ENCODE assay signal across 1 fruit fly cellular context in genomic region chr2L:5986094-5986493, dm6.
TF ChIP-seq lines count a peak whose summit lies in the region.

TSS of gene ifc (plus strand) at chr2L:5986348.

TF ChIP-seq in whole organism, embryonic, 481 proteins besides CTCF, POLR2A, EP300 and RAD21 (continued from another document and continues in another):
- TF ChIP-seq mirr (GFP tag; optimal IDR thresholded peaks at IDR 0.05; lab: Kevin White, UChicago) (peak; percentile 7), tll (GFP tag; optimal IDR thresholded peaks at IDR 0.05; lab: Kevin White, UChicago) (no peak), CG12942 (GFP tag; optimal IDR thresholded peaks at IDR 0.05; lab: Kevin White, UChicago) (peak; percentile 45), CG4854 (GFP tag; optimal IDR thresholded peaks at IDR 0.05; lab: Kevin White, UChicago) (peak; percentile 31), CG7745 (tag; optimal IDR thresholded peaks at IDR 0.05; lab: Kevin White, UChicago) (no peak), insv (GFP tag; optimal IDR thresholded peaks at IDR 0.05; lab: Kevin White, UChicago) (peak in 1 of 2 experiments; percentile 44), Jarid2 (GFP tag; optimal IDR thresholded peaks at IDR 0.05; lab: Kevin White, UChicago) (peak; percentile 46), Mrtf (GFP tag; IDR thresholded peaks at IDR 0.05; lab: Robert Waterston, UW) (no peak), CG15696 (tag; optimal IDR thresholded peaks at IDR 0.05; lab: Kevin White, UChicago) (peak; percentile 40), zen (tag; optimal IDR thresholded peaks at IDR 0.05; lab: Kevin White, UChicago) (peak; percentile 22), Med (GFP tag; lab: Kevin White, UChicago) (peak; percentile 94), Bteb2 (GFP tag; optimal IDR thresholded peaks at IDR 0.05; lab: Kevin White, UChicago) (peak; percentile 47), CG13123 (GFP tag; optimal IDR thresholded peaks at IDR 0.05; lab: Kevin White, UChicago) (peak; percentile 51), CG9437 (GFP tag; optimal IDR thresholded peaks at IDR 0.05; lab: Kevin White, UChicago) (no peak), klu (GFP tag; IDR thresholded peaks at IDR 0.05; lab: Robert Waterston, UW) (no peak), Blimp-1 (GFP tag; optimal IDR thresholded peaks at IDR 0.05; lab: Kevin White, UChicago) (no peak), Gsc (GFP tag; IDR thresholded peaks at IDR 0.05; lab: Robert Waterston, UW) (no peak), eve (GFP tag; optimal IDR thresholded peaks at IDR 0.05; lab: Kevin White, UChicago) (no peak), repo (GFP tag; optimal IDR thresholded peaks at IDR 0.05; lab: Kevin White, UChicago) (peak; percentile 14), mld (GFP tag; IDR thresholded peaks at IDR 0.05; lab: Robert Waterston, UW; ENCODE audit: partially characterized antibody) (no peak), ab (GFP tag; optimal IDR thresholded peaks at IDR 0.05; lab: Kevin White, UChicago) (no peak), NC2α (GFP tag; optimal IDR thresholded peaks at IDR 0.05; lab: Kevin White, UChicago) (no peak), NC2β (GFP tag; optimal IDR thresholded peaks at IDR 0.05; lab: Kevin White, UChicago) (peak; percentile 55), cwo (GFP tag; optimal IDR thresholded peaks at IDR 0.05; lab: Kevin White, UChicago) (no peak), CG10274 (GFP tag; optimal IDR thresholded peaks at IDR 0.05; lab: Kevin White, UChicago) (no peak), D (optimal IDR thresholded peaks at IDR 0.05; lab: Kevin White, UChicago) (no peak), D (GFP tag; optimal IDR thresholded peaks at IDR 0.05; lab: Kevin White, UChicago) (no peak), CG6854 (GFP tag; optimal IDR thresholded peaks at IDR 0.05; lab: Kevin White, UChicago) (no peak), sqz (GFP tag; optimal IDR thresholded peaks at IDR 0.05; lab: Kevin White, UChicago) (no peak), zfh1 (GFP tag; IDR thresholded peaks at IDR 0.05; lab: Robert Waterston, UW) (no peak), CG12769 (tag; optimal IDR thresholded peaks at IDR 0.05; lab: Kevin White, UChicago) (peak; percentile 80), CG3847 (GFP tag; IDR thresholded peaks at IDR 0.05; lab: Robert Waterston, UW) (no peak), knrl (GFP tag; IDR thresholded peaks at IDR 0.05; lab: Robert Waterston, UW; ENCODE audit: partially characterized antibody) (no peak), CG2116 (GFP tag; optimal IDR thresholded peaks at IDR 0.05; lab: Kevin White, UChicago) (peak; percentile 69), pum (GFP tag; optimal IDR thresholded peaks at IDR 0.05; lab: Kevin White, UChicago) (peak; percentile 36), CG11456 (GFP tag; IDR thresholded peaks at IDR 0.05; lab: Robert Waterston, UW) (no peak), nerfin-1 (tag; optimal IDR thresholded peaks at IDR 0.05; lab: Kevin White, UChicago) (peak; percentile 28), amos (GFP tag; IDR thresholded peaks at IDR 0.05; lab: Robert Waterston, UW; ENCODE audit: partially characterized antibody) (no peak), CG1603 (tag; optimal IDR thresholded peaks at IDR 0.05; lab: Kevin White, UChicago) (peak; percentile 91), odd (GFP tag; optimal IDR thresholded peaks at IDR 0.05; lab: Kevin White, UChicago) (no peak), crol (GFP tag; IDR thresholded peaks at IDR 0.05; lab: Robert Waterston, UW) (no peak), bsh (GFP tag; optimal IDR thresholded peaks at IDR 0.05; lab: Kevin White, UChicago) (peak in 1 of 2 experiments; percentile 42), grn (GFP tag; optimal IDR thresholded peaks at IDR 0.05; lab: Kevin White, UChicago) (peak; percentile 47), CG18476 (GFP tag; optimal IDR thresholded peaks at IDR 0.05; lab: Kevin White, UChicago) (peak; percentile 76), dmrt11E (tag; optimal IDR thresholded peaks at IDR 0.05; lab: Kevin White, UChicago) (peak; percentile 32), Dbx (GFP tag; IDR thresholded peaks at IDR 0.05; lab: Robert Waterston, UW) (no peak), eyg (GFP tag; optimal IDR thresholded peaks at IDR 0.05; lab: Kevin White, UChicago) (peak; percentile 53), Tbp (GFP tag; optimal IDR thresholded peaks at IDR 0.05; lab: Kevin White, UChicago) (no peak), CG12155 (GFP tag; optimal IDR thresholded peaks at IDR 0.05; lab: Kevin White, UChicago) (peak; percentile 37), CG11093 (GFP tag; IDR thresholded peaks at IDR 0.05; lab: Robert Waterston, UW) (no peak), lbe (GFP tag; optimal IDR thresholded peaks at IDR 0.05; lab: Kevin White, UChicago) (no peak), chm (GFP tag; IDR thresholded peaks at IDR 0.05; lab: Robert Waterston, UW) (no peak), CG15601 (tag; optimal IDR thresholded peaks at IDR 0.05; lab: Kevin White, UChicago) (peak; percentile 72), CG13287 (GFP tag; IDR thresholded peaks at IDR 0.05; lab: Robert Waterston, UW; ENCODE audit: partially characterized antibody) (no peak), CG2678 (tag; optimal IDR thresholded peaks at IDR 0.05; lab: Kevin White, UChicago) (peak; percentile 64), CG7372 (GFP tag; IDR thresholded peaks at IDR 0.05; lab: Robert Waterston, UW) (no peak), crc (GFP tag; optimal IDR thresholded peaks at IDR 0.05; lab: Kevin White, UChicago) (peak; percentile 1), CG8281 (tag; optimal IDR thresholded peaks at IDR 0.05; lab: Kevin White, UChicago) (no peak), dimm (GFP tag; IDR thresholded peaks at IDR 0.05; lab: Robert Waterston, UW) (no peak), CG14441 (GFP tag; IDR thresholded peaks at IDR 0.05; lab: Robert Waterston, UW) (no peak), GATAe (GFP tag; conservative IDR thresholded peaks at IDR 0.05; lab: Robert Waterston, UW) (no peak), CG6654 (GFP tag; optimal IDR thresholded peaks at IDR 0.05; lab: Kevin White, UChicago) (no peak), h (optimal IDR thresholded peaks at IDR 0.05; lab: Kevin White, UChicago) (no peak), CG1602 (GFP tag; optimal IDR thresholded peaks at IDR 0.05; lab: Kevin White, UChicago) (peak; percentile 59), peb (GFP tag; IDR thresholded peaks at IDR 0.05; lab: Robert Waterston, UW) (no peak), Vsx1 (GFP tag; optimal IDR thresholded peaks at IDR 0.05; lab: Kevin White, UChicago) (no peak), CG7271 (tag; optimal IDR thresholded peaks at IDR 0.05; lab: Kevin White, UChicago) (no peak), her (GFP tag; optimal IDR thresholded peaks at IDR 0.05; lab: Kevin White, UChicago) (peak; percentile 71), Dfd (GFP tag; optimal IDR thresholded peaks at IDR 0.05; lab: Kevin White, UChicago) (peak in 1 of 2 experiments; percentile 80), so (GFP tag; IDR thresholded peaks at IDR 0.05; lab: Robert Waterston, UW) (no peak), ERR (GFP tag; optimal IDR thresholded peaks at IDR 0.05; lab: Kevin White, UChicago) (peak; percentile 69), Nf-YB (GFP tag; optimal IDR thresholded peaks at IDR 0.05; lab: Kevin White, UChicago) (peak; percentile 19), grau (tag; optimal IDR thresholded peaks at IDR 0.05; lab: Kevin White, UChicago) (peak; percentile 69), CG10366 (GFP tag; IDR thresholded peaks at IDR 0.05; lab: Robert Waterston, UW) (no peak), abd-A (tag; optimal IDR thresholded peaks at IDR 0.05; lab: Kevin White, UChicago) (no peak), disco-r (GFP tag; optimal IDR thresholded peaks at IDR 0.05; lab: Kevin White, UChicago) (peak; percentile 19), Sin3A (optimal IDR thresholded peaks at IDR 0.05; lab: Kevin White, UChicago) (peak; percentile 39), CG17568 (GFP tag; optimal IDR thresholded peaks at IDR 0.05; lab: Kevin White, UChicago) (no peak), MTF-1 (GFP tag; optimal IDR thresholded peaks at IDR 0.05; lab: Kevin White, UChicago; ENCODE audit: borderline replicate concordance) (no peak), CG31441 (GFP tag; IDR thresholded peaks at IDR 0.05; lab: Robert Waterston, UW) (no peak), CG1233 (GFP tag; optimal IDR thresholded peaks at IDR 0.05; lab: Kevin White, UChicago) (no peak), gfzf (GFP tag; optimal IDR thresholded peaks at IDR 0.05; lab: Kevin White, UChicago) (peak; percentile 61), Antp (GFP tag; optimal IDR thresholded peaks at IDR 0.05; lab: Kevin White, UChicago) (peak; percentile 57), bowl (GFP tag; IDR thresholded peaks at IDR 0.05; lab: Robert Waterston, UW) (no peak), bab2 (GFP tag; optimal IDR thresholded peaks at IDR 0.05; lab: Kevin White, UChicago) (peak; percentile 49), fd96Cb (tag; optimal IDR thresholded peaks at IDR 0.05; lab: Kevin White, UChicago) (peak; percentile 27), CG13624 (GFP tag; optimal IDR thresholded peaks at IDR 0.05; lab: Kevin White, UChicago) (peak; percentile 81), ftz-f1 (GFP tag; optimal IDR thresholded peaks at IDR 0.05; lab: Kevin White, UChicago) (no peak), MBD-R2 (GFP tag; IDR thresholded peaks at IDR 0.05; lab: Robert Waterston, UW) (no peak), H2.0 (GFP tag; IDR thresholded peaks at IDR 0.05; lab: Robert Waterston, UW) (no peak), croc (GFP tag; conservative IDR thresholded peaks at IDR 0.05; lab: Robert Waterston, UW) (no peak), CG8290 (GFP tag; optimal IDR thresholded peaks at IDR 0.05; lab: Kevin White, UChicago) (peak; percentile 89), CG8290 (tag; optimal IDR thresholded peaks at IDR 0.05; lab: Kevin White, UChicago) (peak; percentile 43 to 84), gce (GFP tag; IDR thresholded peaks at IDR 0.05; lab: Robert Waterston, UW) (no peak), CG10267 (tag; optimal IDR thresholded peaks at IDR 0.05; lab: Kevin White, UChicago) (peak; percentile 77), Sox100B (GFP tag; optimal IDR thresholded peaks at IDR 0.05; lab: Kevin White, UChicago) (no peak), bbx (GFP tag; IDR thresholded peaks at IDR 0.05; lab: Robert Waterston, UW; ENCODE audit: partially characterized antibody) (no peak), Dref (GFP tag; IDR thresholded peaks at IDR 0.05; lab: Robert Waterston, UW) (no peak), ase (GFP tag; IDR thresholded peaks at IDR 0.05; lab: Robert Waterston, UW) (no peak), tna (GFP tag; IDR thresholded peaks at IDR 0.05; lab: Robert Waterston, UW; ENCODE audit: partially characterized antibody) (no peak), CG33213 (GFP tag; optimal IDR thresholded peaks at IDR 0.05; lab: Kevin White, UChicago) (peak; percentile 84), Xrp1 (GFP tag; IDR thresholded peaks at IDR 0.05; lab: Robert Waterston, UW) (no peak), CG18619 (GFP tag; optimal IDR thresholded peaks at IDR 0.05; lab: Kevin White, UChicago) (peak; percentile 37), CG17361 (GFP tag; IDR thresholded peaks at IDR 0.05; lab: Robert Waterston, UW) (no peak), CG15514 (GFP tag; optimal IDR thresholded peaks at IDR 0.05; lab: Kevin White, UChicago) (peak; percentile 85), al (GFP tag; IDR thresholded peaks at IDR 0.05; lab: Robert Waterston, UW) (no peak), CG2889 (GFP tag; IDR thresholded peaks at IDR 0.05; lab: Robert Waterston, UW) (no peak), Side (GFP tag; optimal IDR thresholded peaks at IDR 0.05; lab: Kevin White, UChicago) (peak; percentile 32), CG12219 (GFP tag; optimal IDR thresholded peaks at IDR 0.05; lab: Kevin White, UChicago) (peak; percentile 5), btn (GFP tag; optimal IDR thresholded peaks at IDR 0.05; lab: Kevin White, UChicago) (no peak), nerfin-2 (GFP tag; IDR thresholded peaks at IDR 0.05; lab: Robert Waterston, UW; ENCODE audit: partially characterized antibody) (no peak), H15 (GFP tag; IDR thresholded peaks at IDR 0.05; lab: Robert Waterston, UW) (no peak), CG1024 (GFP tag; IDR thresholded peaks at IDR 0.05; lab: Robert Waterston, UW) (no peak), Atf6 (GFP tag; IDR thresholded peaks at IDR 0.05; lab: Robert Waterston, UW) (no peak), CG15011 (GFP tag; optimal IDR thresholded peaks at IDR 0.05; lab: Kevin White, UChicago) (no peak), Rfx (GFP tag; IDR thresholded peaks at IDR 0.05; lab: Robert Waterston, UW) (no peak), CG9876 (GFP tag; optimal IDR thresholded peaks at IDR 0.05; lab: Kevin White, UChicago) (peak; percentile 63), CG6175 (GFP tag; IDR thresholded peaks at IDR 0.05; lab: Robert Waterston, UW) (no peak), CG1832 (GFP tag; optimal IDR thresholded peaks at IDR 0.05; lab: Kevin White, UChicago) (no peak), CG11695 (GFP tag; IDR thresholded peaks at IDR 0.05; lab: Robert Waterston, UW) (no peak), aop (GFP tag; IDR thresholded peaks at IDR 0.05; lab: Robert Waterston, UW) (no peak), Dad (GFP tag; optimal IDR thresholded peaks at IDR 0.05; lab: Kevin White, UChicago) (peak; percentile 69), CG10979 (tag; optimal IDR thresholded peaks at IDR 0.05; lab: Kevin White, UChicago) (peak; percentile 36), nmo (GFP tag; optimal IDR thresholded peaks at IDR 0.05; lab: Kevin White, UChicago) (peak; percentile 76), Usf (GFP tag; optimal IDR thresholded peaks at IDR 0.05; lab: Kevin White, UChicago) (no peak), row (GFP tag; IDR thresholded peaks at IDR 0.05; lab: Robert Waterston, UW) (no peak), CG5953 (GFP tag; IDR thresholded peaks at IDR 0.05; lab: Robert Waterston, UW) (no peak), CG17359 (tag; optimal IDR thresholded peaks at IDR 0.05; lab: Kevin White, UChicago) (peak; percentile 41), cas (GFP tag; IDR thresholded peaks at IDR 0.05; lab: Robert Waterston, UW) (no peak), onecut (GFP tag; IDR thresholded peaks at IDR 0.05; lab: Robert Waterston, UW) (no peak; the same call in none of the 2 replicates), Ada2b (GFP tag; IDR thresholded peaks at IDR 0.05; lab: Robert Waterston, UW) (no peak), CG2199 (GFP tag; IDR thresholded peaks at IDR 0.05; lab: Robert Waterston, UW) (no peak), zf30C (GFP tag; optimal IDR thresholded peaks at IDR 0.05; lab: Kevin White, UChicago) (peak; percentile 8), sens-2 (GFP tag; IDR thresholded peaks at IDR 0.05; lab: Robert Waterston, UW) (no peak), CG13424 (tag; optimal IDR thresholded peaks at IDR 0.05; lab: Kevin White, UChicago) (peak; percentile 60), danr (GFP tag; IDR thresholded peaks at IDR 0.05; lab: Robert Waterston, UW) (no peak), Pdp1 (GFP tag; optimal IDR thresholded peaks at IDR 0.05; lab: Kevin White, UChicago) (peak; percentile 68 to 72), NFAT (GFP tag; IDR thresholded peaks at IDR 0.05; lab: Robert Waterston, UW) (no peak)
